Fruit fly (Drosophila melanogaster) whole organism, prepupa: Measurements from ENCODE around the gene cas.

Source experiments
- Blimp-1 ChIP-seq: fragments of 200-800 bp; sonication (Bioruptor generic); optimal IDR thresholded peaks from 3 replicates; lab custom pipeline; 2017; ENCODE audit warnings: missing biosample characterization, missing genetic modification characterization, mild to moderate bottlenecking, moderate library complexity, missing genetic modification reagents
- CG10631 ChIP-seq: fragments of 200-800 bp; sonication (Bioruptor generic); optimal IDR thresholded peaks from 2 replicates; lab custom pipeline; 2016; ENCODE audit warnings: missing biosample characterization, missing genetic modification characterization
- CG10669 ChIP-seq: fragments of 200-800 bp; sonication (Bioruptor generic); optimal IDR thresholded peaks from 3 replicates; lab custom pipeline; 2018; ENCODE audit warnings: missing biosample characterization, mild to moderate bottlenecking, missing genetic modification characterization, moderate library complexity
- CG11294 ChIP-seq: fragments of 200-800 bp; sonication (Bioruptor generic); IDR thresholded peaks from 2 replicates; pipeline ENCODE4 v1.3.6; 2022; ENCODE audit warnings: missing biosample characterization, missing genetic modification characterization
- CG11762 ChIP-seq: fragments of 200-800 bp; sonication (Bioruptor generic); optimal IDR thresholded peaks from 3 replicates; lab custom pipeline; 2016; ENCODE audit warnings: missing biosample characterization, missing genetic modification characterization; ENCODE audit not compliant: insufficient read depth
- CG11902 ChIP-seq: fragments of 200-800 bp; sonication (Bioruptor generic); optimal IDR thresholded peaks from 3 replicates; lab custom pipeline; 2016; ENCODE audit warnings: missing biosample characterization, missing genetic modification characterization
- CG1621 ChIP-seq: fragments of 200-800 bp; sonication (Bioruptor generic); optimal IDR thresholded peaks from 3 replicates; lab custom pipeline; 2018; ENCODE audit warnings: missing biosample characterization, mild to moderate bottlenecking, missing genetic modification characterization
- CG16779 ChIP-seq: fragments of 200-800 bp; sonication (Bioruptor generic); optimal IDR thresholded peaks from 3 replicates; lab custom pipeline; 2017; ENCODE audit warnings: missing biosample characterization, mild to moderate bottlenecking, missing genetic modification characterization
- CG3032 ChIP-seq: fragments of 200-800 bp; optimal IDR thresholded peaks from 2 replicates; lab custom pipeline; 2019; ENCODE audit warnings: missing biosample characterization, mild to moderate bottlenecking, missing genetic modification characterization, moderate library complexity
- CG31627 ChIP-seq: fragments of 200-800 bp; sonication (Bioruptor generic); optimal IDR thresholded peaks from 3 replicates; lab custom pipeline; 2016; ENCODE audit warnings: missing biosample characterization, missing genetic modification characterization
- CG32006 ChIP-seq: fragments of 200-800 bp; sonication (Bioruptor generic); optimal IDR thresholded peaks from 3 replicates; lab custom pipeline; 2017; ENCODE audit warnings: missing biosample characterization, mild to moderate bottlenecking, missing genetic modification characterization
- CG34406 ChIP-seq: fragments of 200-800 bp; sonication (Bioruptor generic); optimal IDR thresholded peaks from 3 replicates; lab custom pipeline; 2016; ENCODE audit warnings: missing biosample characterization, missing genetic modification characterization
- CG3919 ChIP-seq: fragments of 200-800 bp; sonication (Bioruptor generic); optimal IDR thresholded peaks from 3 replicates; lab custom pipeline; 2016; ENCODE audit warnings: missing biosample characterization, missing genetic modification characterization
- CG4318 ChIP-seq: fragments of 200-800 bp; sonication (Bioruptor generic); optimal IDR thresholded peaks from 3 replicates; lab custom pipeline; 2017; ENCODE audit warnings: missing biosample characterization, mild to moderate bottlenecking, missing genetic modification characterization
- CG6163 ChIP-seq: fragments of 200-800 bp; sonication (Bioruptor generic); IDR thresholded peaks from 3 replicates; pipeline ENCODE4 v1.3.6; 2022; ENCODE audit warnings: missing biosample characterization, missing genetic modification characterization
- CG6276 ChIP-seq: fragments of 200-800 bp; sonication (Bioruptor generic); optimal IDR thresholded peaks from 2 replicates; lab custom pipeline; 2017; ENCODE audit warnings: missing biosample characterization, mild to moderate bottlenecking, missing genetic modification characterization
- CG6792 ChIP-seq: fragments of 200-800 bp; sonication (Bioruptor generic); optimal IDR thresholded peaks from 3 replicates; lab custom pipeline; 2016; ENCODE audit warnings: missing biosample characterization, missing genetic modification characterization
- CG6808 ChIP-seq: fragments of 200-800 bp; sonication (Bioruptor generic); optimal IDR thresholded peaks from 3 replicates; lab custom pipeline; 2017; ENCODE audit warnings: missing biosample characterization, missing genetic modification characterization, mild to moderate bottlenecking, moderate library complexity, missing genetic modification reagents
- CG6854 ChIP-seq: fragments of 200-800 bp; sonication (Bioruptor generic); optimal IDR thresholded peaks from 2 replicates; lab custom pipeline; 2017; ENCODE audit warnings: missing biosample characterization, mild to moderate bottlenecking, missing genetic modification characterization
- CG7368 ChIP-seq: fragments of 200-800 bp; sonication (Bioruptor generic); optimal IDR thresholded peaks from 3 replicates; lab custom pipeline; 2016; ENCODE audit warnings: missing biosample characterization, missing genetic modification characterization
- CG8119 ChIP-seq: fragments of 200-800 bp; sonication (Bioruptor generic); IDR thresholded peaks from 3 replicates; pipeline ENCODE4 v1.3.6; 2022; ENCODE audit warnings: missing biosample characterization, missing genetic modification characterization
- CG8319 ChIP-seq: fragments of 200-800 bp; sonication (Bioruptor generic); optimal IDR thresholded peaks from 3 replicates; lab custom pipeline; 2016; ENCODE audit warnings: missing biosample characterization, missing genetic modification characterization
- CG8632 ChIP-seq: fragments of 200-800 bp; sonication (Bioruptor generic); optimal IDR thresholded peaks from 3 replicates; lab custom pipeline; 2016; ENCODE audit warnings: missing biosample characterization, missing genetic modification characterization
- CG9139 ChIP-seq: fragments of 200-800 bp; sonication (Bioruptor generic); optimal IDR thresholded peaks from 3 replicates; lab custom pipeline; 2017; ENCODE audit warnings: missing biosample characterization, mild to moderate bottlenecking, missing genetic modification characterization
- Eip75B ChIP-seq: fragments of 200-800 bp; sonication (Bioruptor generic); optimal IDR thresholded peaks from 3 replicates; lab custom pipeline; 2016; ENCODE audit warnings: missing biosample characterization, missing genetic modification characterization
- Eip78C ChIP-seq: fragments of 200-800 bp; sonication (Bioruptor generic); peaks from one replicate; lab custom pipeline; 2016; ENCODE audit warnings: missing biosample characterization, missing genetic modification characterization
- Ets21C ChIP-seq: fragments of 200-800 bp; sonication (Bioruptor generic); optimal IDR thresholded peaks from 3 replicates; lab custom pipeline; 2016; ENCODE audit warnings: missing biosample characterization, missing genetic modification characterization
- Ets96B ChIP-seq: fragments of 200-800 bp; optimal IDR thresholded peaks from 2 replicates; lab custom pipeline; 2019; ENCODE audit warnings: missing biosample characterization, mild to moderate bottlenecking, missing genetic modification characterization, moderate library complexity
- Gug ChIP-seq: fragments of 200-800 bp; sonication (Bioruptor generic); IDR thresholded peaks from 2 replicates; pipeline ENCODE4 v1.3.6; 2022; ENCODE audit warnings: missing biosample characterization, missing genetic modification characterization
- Hr39 ChIP-seq: fragments of 200-800 bp; sonication (Bioruptor generic); optimal IDR thresholded peaks from 2 replicates; lab custom pipeline; 2016; ENCODE audit warnings: missing biosample characterization, missing genetic modification characterization
- Smox ChIP-seq: fragments of 200-800 bp; sonication (Bioruptor generic); optimal IDR thresholded peaks from 3 replicates; lab custom pipeline; 2016; ENCODE audit warnings: missing biosample characterization, missing genetic modification characterization
- Sox102F ChIP-seq: fragments of 200-800 bp; sonication (Bioruptor generic); optimal IDR thresholded peaks from 2 replicates; lab custom pipeline; 2016; ENCODE audit warnings: missing biosample characterization, mild to moderate bottlenecking, missing genetic modification characterization
- Sox14 ChIP-seq: fragments of 200-800 bp; sonication (Bioruptor generic); optimal IDR thresholded peaks from 3 replicates; lab custom pipeline; 2016; ENCODE audit warnings: missing biosample characterization, missing genetic modification characterization
- Sox15 ChIP-seq: fragments of 200-800 bp; sonication (Bioruptor generic); optimal IDR thresholded peaks from 3 replicates; lab custom pipeline; 2016; ENCODE audit warnings: missing biosample characterization, missing genetic modification characterization
- achi ChIP-seq: fragments of 200-800 bp; sonication (Bioruptor generic); optimal IDR thresholded peaks from 3 replicates; lab custom pipeline; 2016; ENCODE audit warnings: missing biosample characterization, missing genetic modification characterization
- acj6 ChIP-seq: fragments of 200-800 bp; sonication (Bioruptor generic); optimal IDR thresholded peaks from 3 replicates; lab custom pipeline; 2016; ENCODE audit warnings: missing biosample characterization, missing genetic modification characterization
- dac ChIP-seq: fragments of 200-800 bp; sonication (Bioruptor generic); optimal IDR thresholded peaks from 2 replicates; lab custom pipeline; 2017; ENCODE audit warnings: missing biosample characterization, mild to moderate bottlenecking, missing genetic modification characterization
- eg ChIP-seq: fragments of 200-800 bp; sonication (Bioruptor generic); IDR thresholded peaks from 3 replicates; pipeline ENCODE4 v1.3.6; 2022; ENCODE audit warnings: missing biosample characterization, missing genetic modification characterization
- esn ChIP-seq: fragments of 200-800 bp; sonication (Bioruptor generic); optimal IDR thresholded peaks from 2 replicates; lab custom pipeline; 2016; ENCODE audit warnings: missing biosample characterization, mild to moderate bottlenecking, missing genetic modification characterization, moderate library complexity
- fd59A ChIP-seq: fragments of 200-800 bp; sonication (Bioruptor generic); optimal IDR thresholded peaks from 2 replicates; lab custom pipeline; 2017; ENCODE audit warnings: missing biosample characterization, mild to moderate bottlenecking, missing genetic modification characterization, missing genetic modification reagents
- fd85E ChIP-seq: fragments of 200-800 bp; sonication (Bioruptor generic); optimal IDR thresholded peaks from 3 replicates; lab custom pipeline; 2016; ENCODE audit warnings: missing biosample characterization, missing genetic modification characterization
- fkh ChIP-seq: fragments of 200-800 bp; sonication (Bioruptor generic); optimal IDR thresholded peaks from 3 replicates; lab custom pipeline; 2017; ENCODE audit warnings: missing biosample characterization, mild to moderate bottlenecking, missing genetic modification characterization, moderate library complexity
- net ChIP-seq: fragments of 200-800 bp; sonication (Bioruptor generic); optimal IDR thresholded peaks from 3 replicates; lab custom pipeline; 2016; ENCODE audit warnings: missing biosample characterization, missing genetic modification characterization
- pdm3 ChIP-seq: fragments of 200-800 bp; sonication (Bioruptor generic); optimal IDR thresholded peaks from 3 replicates; lab custom pipeline; 2016; ENCODE audit warnings: missing biosample characterization, missing genetic modification characterization
- salr ChIP-seq, 2 experiments: fragments of 200-800 bp; sonication (Bioruptor generic); optimal IDR thresholded peaks; 3 replicates each; lab custom pipeline; 2016 to 2018; ENCODE audit warnings: missing biosample characterization in 2 of 2, missing genetic modification characterization in 2 of 2, mild to moderate bottlenecking in 1 of 2
- spab ChIP-seq: fragments of 200-800 bp; sonication (Bioruptor generic); optimal IDR thresholded peaks from 2 replicates; lab custom pipeline; 2017; ENCODE audit warnings: missing biosample characterization, mild to moderate bottlenecking, missing genetic modification characterization, missing genetic modification reagents
- ss ChIP-seq, 2 experiments: fragments of 200-800 bp; sonication (Bioruptor generic); optimal IDR thresholded peaks; 2 replicates in 1 of 2; 3 replicates in 1 of 2; lab custom pipeline; 2017 to 2018; ENCODE audit warnings: mild to moderate bottlenecking in 2 of 2, missing biosample characterization in 2 of 2, missing genetic modification characterization in 2 of 2, moderate library complexity in 1 of 2
- svp ChIP-seq: fragments of 200-800 bp; sonication (Bioruptor generic); peaks from one replicate; lab custom pipeline; 2016; ENCODE audit warnings: missing biosample characterization, missing genetic modification characterization
- topi ChIP-seq: fragments of 200-800 bp; sonication (Bioruptor generic); optimal IDR thresholded peaks from 3 replicates; lab custom pipeline; 2016; ENCODE audit warnings: missing biosample characterization, missing genetic modification characterization
- vri ChIP-seq: fragments of 200-800 bp; sonication (Bioruptor generic); optimal IDR thresholded peaks from 3 replicates; lab custom pipeline; 2016; ENCODE audit warnings: missing biosample characterization, mild to moderate bottlenecking, missing genetic modification characterization

Gene cas

dm6 chr3R:5696384-5696783 is 20.2 kb downstream of the cas start:
- TF ChIP-seq CG8319 (no peak), esn (no peak), svp (GFP tag; lab: Kevin White, UChicago) (peak; percentile 20), CG3919 (GFP tag; lab: Kevin White, UChicago) (peak; percentile 10), ss (GFP tag; optimal IDR thresholded peaks at IDR 0.05; lab: Kevin White, UChicago) (peak; percentile 17 to 39), net (no peak), CG9139 (GFP tag; lab: Kevin White, UChicago) (peak; percentile 15), Eip78C (peak; percentile 73)

DNA sequence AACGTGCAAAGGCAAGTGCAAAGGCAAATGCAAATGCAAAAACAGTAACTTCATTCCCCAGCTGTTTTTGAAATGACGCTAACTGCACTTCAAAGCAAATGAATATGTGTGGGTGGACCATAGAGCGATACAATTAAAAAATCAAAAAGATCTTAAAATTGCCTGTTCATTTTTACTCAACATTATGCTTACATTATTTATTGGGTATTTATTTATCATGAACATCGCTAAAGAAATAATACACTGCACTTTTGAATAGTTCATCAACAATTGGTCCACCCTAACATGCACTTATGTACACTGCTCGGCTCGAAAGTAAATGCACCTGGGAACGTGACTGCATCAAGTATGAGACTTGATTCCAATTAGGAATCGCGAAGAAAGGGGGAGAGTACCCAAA is 22.1 kb downstream of the cas start:
- TF ChIP-seq CG11294 (GFP tag; lab: Robert Waterston, UW) = 0 out of 2 replicates have a peak, but pooled peaks have one; percentile 53
- peak; percentile 34 for TF ChIP-seq CG34406 (GFP tag; lab: Kevin White, UChicago)
- TF ChIP-seq CG6792 (GFP tag; lab: Kevin White, UChicago) = peak; percentile 6
- peak; percentile 77 for TF ChIP-seq CG6276 (GFP tag; lab: Kevin White, UChicago)
- TF ChIP-seq dac (GFP tag; lab: Kevin White, UChicago) = peak; percentile 38
- TF ChIP-seq CG1621 (tag; lab: Kevin White, UChicago) = peak; percentile 10
- TF ChIP-seq CG6808 (GFP tag; lab: Kevin White, UChicago) = peak; percentile 5
- peak; percentile 39 for TF ChIP-seq Sox102F (GFP tag; lab: Kevin White, UChicago)
- peak; percentile 11 for TF ChIP-seq CG8632 (GFP tag; lab: Kevin White, UChicago)
- peak; percentile 27 for TF ChIP-seq Smox
- TF ChIP-seq Ets96B = peak; percentile 53
- TF ChIP-seq Blimp-1 (GFP tag; lab: Kevin White, UChicago) = no peak
- peak; percentile 55 for TF ChIP-seq Sox14
- no peak for TF ChIP-seq spab (GFP tag; lab: Kevin White, UChicago)
- TF ChIP-seq Sox15 (GFP tag; lab: Kevin White, UChicago) = no peak
- TF ChIP-seq CG11902 (GFP tag; lab: Kevin White, UChicago) = no peak
- TF ChIP-seq Ets21C = no peak
- peak; percentile 38 for TF ChIP-seq CG11762
- peak; percentile 89 for TF ChIP-seq CG8119
- TF ChIP-seq fkh = no peak
- no peak for TF ChIP-seq vri
- TF ChIP-seq fd85E (GFP tag; lab: Kevin White, UChicago) = no peak
- TF ChIP-seq CG31627 (GFP tag; lab: Kevin White, UChicago) = peak; percentile 12
- peak; percentile 55 for TF ChIP-seq pdm3 (GFP tag; lab: Kevin White, UChicago)
- peak; percentile 37 for TF ChIP-seq esn
- TF ChIP-seq CG10669 (GFP tag; lab: Kevin White, UChicago) = peak; percentile 7
- TF ChIP-seq CG6163 (GFP tag; lab: Robert Waterston, UW) = peak; percentile 80
- TF ChIP-seq ss (GFP tag; optimal IDR thresholded peaks at IDR 0.05; lab: Kevin White, UChicago) = no peak
- peak; percentile 29 for TF ChIP-seq Hr39 (GFP tag; lab: Kevin White, UChicago)
- no peak for TF ChIP-seq CG8319
- peak; percentile 3 for TF ChIP-seq CG16779 (tag; lab: Kevin White, UChicago)
- peak; percentile 61 for TF ChIP-seq CG4318 (GFP tag; lab: Kevin White, UChicago)
- peak; percentile 92 for TF ChIP-seq eg (GFP tag; lab: Robert Waterston, UW)
- TF ChIP-seq CG6854 (GFP tag; lab: Kevin White, UChicago) = no peak
- peak; percentile 22 to 50 for TF ChIP-seq salr (GFP tag; optimal IDR thresholded peaks at IDR 0.05; lab: Kevin White, UChicago)
- peak; percentile 36 for TF ChIP-seq CG7368
- TF ChIP-seq CG10631 (GFP tag; lab: Kevin White, UChicago) = peak; percentile 28
- TF ChIP-seq topi = peak; percentile 41
- peak; percentile 2 for TF ChIP-seq CG3032 (tag; lab: Kevin White, UChicago)
- no peak for TF ChIP-seq svp (GFP tag; lab: Kevin White, UChicago)
- peak; percentile 64 for TF ChIP-seq Gug (GFP tag; lab: Robert Waterston, UW)
- TF ChIP-seq Eip75B (GFP tag; lab: Kevin White, UChicago) = peak; percentile 52
- TF ChIP-seq achi = peak; percentile 59
- peak; percentile 53 for TF ChIP-seq net
- TF ChIP-seq fd59A = no peak
- TF ChIP-seq CG32006 (GFP tag; lab: Kevin White, UChicago) = peak; percentile 79
- peak; percentile 42 for TF ChIP-seq acj6 (GFP tag; lab: Kevin White, UChicago)
